Worm (Caenorhabditis elegans): ENCODE results near the gene hda-10.

The hda-10 gene

DNA sequence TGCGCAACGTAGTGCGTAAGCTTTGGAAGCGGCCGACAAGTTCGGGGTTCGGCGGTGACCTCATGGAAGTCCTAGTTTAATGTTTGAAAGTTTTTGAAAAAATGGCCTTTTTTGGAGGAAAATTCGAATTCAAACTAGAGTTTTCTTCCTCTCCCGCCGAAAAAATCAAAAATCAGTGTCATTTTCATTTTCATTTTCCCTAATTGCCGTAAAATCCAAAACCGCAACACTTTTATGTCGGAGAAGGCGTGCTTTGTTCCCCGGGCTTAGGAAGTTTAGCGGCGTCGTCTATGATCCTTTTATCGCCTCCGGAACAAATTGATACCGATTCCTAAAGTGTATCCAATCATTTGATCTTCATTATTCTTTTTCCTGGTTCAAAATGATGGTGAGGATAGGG, 42.4 kb downstream of the hda-10 start, which contains the start of gene mltn-5:
Gene mltn-5, plus strand, starts transcription at position 301 of the 400 bp plus-strand sequence.
- no peak for TF ChIP-seq ceh-82 (tag; optimal IDR thresholded peaks at IDR 0.05)
- no peak for TF ChIP-seq peb-1 (tag; optimal IDR thresholded peaks at IDR 0.05)
- TF ChIP-seq egl-27 (tag; optimal IDR thresholded peaks at IDR 0.05): no peak
- no peak for TF ChIP-seq Y55F3AM.14 (GFP tag; optimal IDR thresholded peaks at IDR 0.05)
- no peak for TF ChIP-seq nhr-11 (tag; optimal IDR thresholded peaks at IDR 0.05)
- TF ChIP-seq ztf-11 (tag; optimal IDR thresholded peaks at IDR 0.05): no peak

DNA sequence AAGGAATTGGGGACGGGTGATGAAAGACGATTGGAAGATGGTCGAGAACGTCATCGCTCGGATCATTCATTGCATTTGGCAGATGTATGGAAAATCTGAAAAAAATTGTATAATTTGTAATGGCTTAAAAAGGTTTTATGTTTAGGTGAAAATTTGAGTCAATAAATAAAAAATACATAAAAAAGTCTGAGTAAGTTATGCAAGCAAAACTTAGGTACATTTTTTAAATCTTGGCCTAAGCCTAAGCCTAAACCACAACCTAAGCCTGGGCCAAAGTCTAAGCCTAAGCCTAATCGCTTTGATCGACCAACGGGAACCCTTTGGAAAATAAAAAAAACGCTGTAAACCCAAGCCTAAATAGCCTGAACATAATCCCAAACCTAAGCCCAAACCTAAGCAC, 49.4 kb downstream of the hda-10 start, which contains the start of gene hot-3:
Gene hot-3, minus strand, starts transcription at position 101 of the 400 bp plus-strand sequence.
- TF ChIP-seq ztf-11 (tag; optimal IDR thresholded peaks at IDR 0.05) (no peak), peb-1 (tag; optimal IDR thresholded peaks at IDR 0.05) (no peak), lin-11 (tag; optimal IDR thresholded peaks at IDR 0.05) (no peak), mdl-1 (tag; optimal IDR thresholded peaks at IDR 0.05) (no peak), C34F6.9 (tag; optimal IDR thresholded peaks at IDR 0.05) (no peak), lin-13 (GFP tag; optimal IDR thresholded peaks at IDR 0.05) (no peak), fos-1 (tag; optimal IDR thresholded peaks at IDR 0.05) (no peak), nhr-237 (tag; optimal IDR thresholded peaks at IDR 0.05) (no peak), nhr-21 (tag; optimal IDR thresholded peaks at IDR 0.05) (no peak), ztf-1 (GFP tag; conservative IDR thresholded peaks at IDR 0.05) (no peak), nhr-23 (tag; optimal IDR thresholded peaks at IDR 0.05) (no peak)

DNA sequence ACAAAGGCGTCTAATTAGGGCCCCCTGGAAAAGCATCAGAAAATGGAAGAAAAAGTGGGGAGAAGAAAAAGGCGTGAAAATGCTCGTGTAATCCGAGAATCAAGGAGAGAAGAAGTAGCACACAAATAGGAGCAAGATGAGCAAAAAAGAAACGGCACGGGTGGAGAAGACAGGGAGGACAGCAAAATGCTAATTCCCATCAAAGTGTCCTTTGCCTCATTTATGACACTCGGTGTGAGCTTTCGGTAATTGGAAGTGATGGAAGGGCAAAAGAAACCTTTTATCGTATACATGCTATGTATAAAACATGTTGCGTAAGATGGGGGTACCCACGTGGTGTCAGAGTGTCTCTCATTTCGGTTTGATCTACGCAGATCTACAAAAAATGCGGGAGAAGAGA, 51.0 kb downstream of the hda-10 start:
- TF ChIP-seq nhr-12 (tag; optimal IDR thresholded peaks at IDR 0.05) (no peak), ztf-11 (tag; optimal IDR thresholded peaks at IDR 0.05) (no peak), ztf-1 (GFP tag; conservative IDR thresholded peaks at IDR 0.05) (no peak), mab-5 (tag; optimal IDR thresholded peaks at IDR 0.05) (no peak), nhr-10 (tag; optimal IDR thresholded peaks at IDR 0.05) (no peak), lin-11 (tag; optimal IDR thresholded peaks at IDR 0.05) (no peak), nhr-21 (tag; optimal IDR thresholded peaks at IDR 0.05) (no peak), elt-1 (tag; optimal IDR thresholded peaks at IDR 0.05) (no peak), C34F6.9 (tag; optimal IDR thresholded peaks at IDR 0.05) (no peak), zag-1 (tag; optimal IDR thresholded peaks at IDR 0.05) (no peak), R02D3.7 (tag; optimal IDR thresholded peaks at IDR 0.05) (no peak), ceh-82 (tag; optimal IDR thresholded peaks at IDR 0.05) (no peak), peb-1 (tag; optimal IDR thresholded peaks at IDR 0.05) (no peak), nhr-23 (tag; optimal IDR thresholded peaks at IDR 0.05) (no peak), crh-2 (tag; optimal IDR thresholded peaks at IDR 0.05) (no peak), elt-3 (tag; optimal IDR thresholded peaks at IDR 0.05) (no peak), F13H6.1 (tag; optimal IDR thresholded peaks at IDR 0.05) (no peak)

DNA sequence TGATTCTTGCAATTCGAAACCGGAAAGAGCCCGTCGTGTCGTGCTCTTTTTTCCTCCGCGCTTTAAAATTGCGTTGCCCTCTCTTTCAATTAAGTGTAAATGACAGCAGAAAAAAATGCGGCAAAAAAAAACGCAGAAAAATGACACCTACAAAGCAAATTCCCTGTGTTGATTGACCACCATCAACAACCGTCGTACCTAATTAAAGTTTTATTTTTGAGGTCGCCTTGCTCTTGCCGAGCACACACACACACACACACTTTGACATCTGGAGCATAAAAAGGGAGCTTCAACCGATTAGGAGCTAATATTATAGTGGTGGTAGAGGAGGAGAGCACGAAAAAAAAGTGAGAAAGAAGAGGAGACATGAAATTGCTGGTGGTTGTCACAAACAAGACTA, 53.4 kb downstream of the hda-10 start:
- TF ChIP-seq lin-11 (tag; optimal IDR thresholded peaks at IDR 0.05) (no peak), nhr-12 (tag; optimal IDR thresholded peaks at IDR 0.05) (no peak)
